Fruit fly (Drosophila melanogaster) whole organism, wandering third instar larva: ENCODE data around the gene SP555.

Experiments
- CG32264 ChIP-seq: fragments of 200-800 bp; sonication (Bioruptor generic); optimal IDR thresholded peaks from 2 replicates; lab custom pipeline; 2016; ENCODE audit warnings: missing biosample characterization, missing genetic modification characterization
- Dif ChIP-seq: fragments of 200-275, 200-300 bp; sonication (Bioruptor generic); optimal IDR thresholded peaks from 2 replicates; lab custom pipeline; 2018; ENCODE audit warnings: missing biosample characterization, missing genetic modification characterization; ENCODE audit not compliant: partially characterized antibody
- Jra ChIP-seq: sonication (Bioruptor generic); optimal IDR thresholded peaks from 2 replicates; lab custom pipeline; 2016; ENCODE audit warnings: missing biosample characterization, missing genetic modification characterization
- Mio ChIP-seq: sonication (Bioruptor generic); optimal IDR thresholded peaks from 2 replicates; lab custom pipeline; 2016; ENCODE audit warnings: missing biosample characterization, missing genetic modification characterization
- ey ChIP-seq: fragments of 200-800 bp; sonication (Bioruptor generic); optimal IDR thresholded peaks from 2 replicates; lab custom pipeline; 2016; ENCODE audit warnings: missing biosample characterization, missing genetic modification characterization

The SP555 gene

DNA sequence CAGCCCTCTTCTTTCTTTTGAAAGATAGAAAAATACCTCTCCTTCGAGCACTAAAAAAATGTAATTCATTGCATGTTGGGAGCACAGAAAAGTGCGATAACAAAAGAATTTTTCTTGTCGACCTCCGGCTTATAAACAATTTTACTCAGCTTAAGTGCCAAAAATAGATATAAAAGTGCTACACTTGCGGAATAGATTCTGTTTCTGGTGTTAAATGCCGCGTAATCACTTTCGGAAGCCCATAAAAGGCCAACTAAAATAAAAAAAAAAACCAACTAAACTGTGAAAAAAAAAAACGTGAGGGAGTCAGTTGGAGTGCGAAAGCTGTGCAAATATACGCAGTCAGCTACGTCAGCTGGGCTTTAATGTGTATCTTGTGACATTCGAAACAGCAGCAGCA is 52.1 kb downstream of the SP555 start:
- no peak for TF ChIP-seq ey (GFP tag; lab: Kevin White, UChicago)
- no peak for TF ChIP-seq Jra (GFP tag; lab: Kevin White, UChicago)
- TF ChIP-seq, all 38 proteins: peak for 0

DNA sequence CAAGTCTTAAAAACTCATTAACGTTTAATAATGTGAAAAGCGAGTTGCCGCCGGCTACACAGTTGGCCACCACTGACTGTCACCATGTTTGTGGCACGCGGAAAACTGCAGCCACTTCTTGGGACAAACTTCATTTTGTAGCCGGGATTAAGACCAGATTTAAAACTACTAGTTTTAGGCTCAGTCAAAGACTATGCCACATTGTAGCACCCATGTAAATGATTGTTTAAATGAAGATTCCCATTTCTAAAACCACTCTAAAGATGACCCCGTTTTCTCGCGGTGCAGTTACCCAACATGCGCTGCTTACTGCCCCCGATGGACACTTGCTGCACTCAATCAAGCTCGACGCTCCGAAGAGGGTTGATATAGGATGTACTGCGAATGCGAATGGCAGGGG is 52.8 kb downstream of the SP555 start:
- no peak for TF ChIP-seq CG32264
- TF ChIP-seq Dif (GFP tag; lab: Kevin White, UChicago) = no peak
- TF ChIP-seq Mio (GFP tag; lab: Kevin White, UChicago) = no peak
